Worm (Caenorhabditis elegans): ENCODE results near the gene T28A8.8.
A peak's percentile ranks its signal among the peaks of the same experiment; 100 is the strongest.

Gene T28A8.8

ce11 chrIII:13462965-13463783 is 39.4 kb upstream of the T28A8.8 start, which contains the start of gene ant-1.1 (continued):
- TF ChIP-seq cey-2 (tag; optimal IDR thresholded peaks at IDR 0.05; ENCODE audit: borderline replicate concordance, insufficient read depth): no peak
- peak; percentile 4 to 50 for TF ChIP-seq mdl-1 (tag; optimal IDR thresholded peaks at IDR 0.05)
- peak; percentile 97 for TF ChIP-seq ama-1 (optimal IDR thresholded peaks at IDR 0.05)
- TF ChIP-seq hlh-11 (tag; optimal IDR thresholded peaks at IDR 0.05): peak; percentile 94
- TF ChIP-seq zip-11 (GFP tag; IDR thresholded peaks at IDR 0.05): no peak
- peak; percentile 47; the same call in 1 of the 2 replicates for TF ChIP-seq ceh-44 (GFP tag; IDR thresholded peaks at IDR 0.05)
- TF ChIP-seq php-3 (GFP tag; IDR thresholded peaks at IDR 0.05): 0 out of 2 replicates have a peak, but pooled peaks have one; percentile 36
- peak; percentile 86 for TF ChIP-seq T20F7.1 (GFP tag; optimal IDR thresholded peaks at IDR 0.05)
- peak; percentile 89 for TF ChIP-seq lin-38 (GFP tag; IDR thresholded peaks at IDR 0.05)
- TF ChIP-seq lin-15B (tag; optimal IDR thresholded peaks at IDR 0.05): peak; percentile 30
- TF ChIP-seq unc-130 (GFP tag; optimal IDR thresholded peaks at IDR 0.05): peak; percentile 81
- TF ChIP-seq lin-1 (GFP tag; IDR thresholded peaks at IDR 0.05): peak; percentile 45; the same call in 1 of the 2 replicates
- no peak for TF ChIP-seq madf-5 (GFP tag; IDR thresholded peaks at IDR 0.05)
- TF ChIP-seq hmg-1.1 (GFP tag; IDR thresholded peaks at IDR 0.05): peak; percentile 92
- peak; percentile 89 for TF ChIP-seq dmd-6 (GFP tag; IDR thresholded peaks at IDR 0.05)
- no peak for TF ChIP-seq aly-2 (tag; optimal IDR thresholded peaks at IDR 0.05)
- TF ChIP-seq unc-39 (tag; optimal IDR thresholded peaks at IDR 0.05): no peak
- TF ChIP-seq hlh-30 (tag; optimal IDR thresholded peaks at IDR 0.05; ENCODE audit: insufficient read depth): peak; percentile 91
- peak; percentile 84 for TF ChIP-seq nhr-77 (tag; optimal IDR thresholded peaks at IDR 0.05)
- TF ChIP-seq nhr-111 (GFP tag; optimal IDR thresholded peaks at IDR 0.05): no peak
- TF ChIP-seq zfp-2 (tag; optimal IDR thresholded peaks at IDR 0.05): peak; percentile 98
- TF ChIP-seq aha-1 (tag): peak; percentile 99
- peak; percentile 64 for TF ChIP-seq fkh-10 (GFP tag; optimal IDR thresholded peaks at IDR 0.05)
- peak; percentile 21 for TF ChIP-seq pqm-1 (tag; optimal IDR thresholded peaks at IDR 0.05)
- peak; percentile 63 for TF ChIP-seq nhr-48 (tag; optimal IDR thresholded peaks at IDR 0.05)
- peak; percentile 70 for TF ChIP-seq mxl-3 (GFP tag; optimal IDR thresholded peaks at IDR 0.05)
- TF ChIP-seq attf-4 (tag; optimal IDR thresholded peaks at IDR 0.05): no peak
- peak; percentile 89 for TF ChIP-seq nhr-11 (tag; optimal IDR thresholded peaks at IDR 0.05)
- TF ChIP-seq dve-1 (tag; optimal IDR thresholded peaks at IDR 0.05; ENCODE audit: insufficient read depth): peak; percentile 93
- no peak; the same call in 1 of the 2 replicates for TF ChIP-seq nhr-41 (GFP tag; IDR thresholded peaks at IDR 0.05)
- TF ChIP-seq egl-27 (tag; optimal IDR thresholded peaks at IDR 0.05): no peak
- no peak for TF ChIP-seq daf-8 (GFP tag; IDR thresholded peaks at IDR 0.05)
- TF ChIP-seq ces-1 (GFP tag; optimal IDR thresholded peaks at IDR 0.05): no peak
- TF ChIP-seq dmd-9 (GFP tag; IDR thresholded peaks at IDR 0.05): no peak
- peak; percentile 88 for TF ChIP-seq mdt-29 (GFP tag; IDR thresholded peaks at IDR 0.05)
- peak; percentile 47; the same call in 1 of the 2 replicates for TF ChIP-seq Y48G9A.11 (GFP tag; IDR thresholded peaks at IDR 0.05)
- no peak for TF ChIP-seq nhr-237 (tag; optimal IDR thresholded peaks at IDR 0.05)
- peak; percentile 85 for TF ChIP-seq F37D6.2 (tag; optimal IDR thresholded peaks at IDR 0.05)
- TF ChIP-seq set-16 (GFP tag; IDR thresholded peaks at IDR 0.05): peak; percentile 95
- TF ChIP-seq unc-62 (GFP tag; optimal IDR thresholded peaks at IDR 0.05 in 1 of 2): peak in 1 of 2 experiments; percentile 82
- no peak for TF ChIP-seq unc-62 (tag; optimal IDR thresholded peaks at IDR 0.05)
- peak; percentile 85 for TF ChIP-seq ceh-20 (GFP tag; IDR thresholded peaks at IDR 0.05)
- TF ChIP-seq lin-29 (GFP tag; IDR thresholded peaks at IDR 0.05): peak; percentile 78
- no peak for TF ChIP-seq zag-1 (tag; optimal IDR thresholded peaks at IDR 0.05)
- peak; percentile 70 for TF ChIP-seq spr-3 (GFP tag; optimal IDR thresholded peaks at IDR 0.05)
- no peak for TF ChIP-seq ceh-32 (tag; optimal IDR thresholded peaks at IDR 0.05; ENCODE audit: poor library complexity)
- TF ChIP-seq daf-19 (GFP tag; conservative IDR thresholded peaks at IDR 0.05): peak; percentile 71
- peak; percentile 91 for TF ChIP-seq zfp-3 (GFP tag; conservative IDR thresholded peaks at IDR 0.05)
- TF ChIP-seq lir-3 (tag; optimal IDR thresholded peaks at IDR 0.05): no peak
- no peak for TF ChIP-seq R02D3.7 (tag; optimal IDR thresholded peaks at IDR 0.05)
